Worm (Caenorhabditis elegans): ENCODE data around the gene W07A12.4.

Gene W07A12.4

DNA sequence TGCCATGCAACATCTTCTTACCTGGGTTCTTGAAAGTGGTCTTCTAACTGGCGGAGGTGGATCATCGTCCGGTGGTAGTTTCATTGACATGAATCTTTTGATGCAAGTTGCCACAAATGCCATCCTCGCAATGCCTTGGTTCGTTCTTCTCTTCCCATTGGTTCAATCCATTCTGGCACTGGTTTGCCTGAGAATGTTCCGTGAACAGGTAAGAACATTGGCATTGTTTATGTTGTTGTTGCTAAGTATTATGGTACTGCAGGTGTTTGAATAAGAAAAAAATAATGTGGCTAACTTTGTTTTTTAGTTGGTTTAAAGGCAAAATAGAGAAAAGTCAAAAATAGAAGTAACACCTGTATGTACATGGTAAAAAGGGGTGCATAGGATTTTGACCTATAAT lies 2.3 kb upstream of the W07A12.4 start:
- TF ChIP-seq dve-1 (tag; optimal IDR thresholded peaks at IDR 0.05) (no peak), Y22D7AL.16 (tag; optimal IDR thresholded peaks at IDR 0.05) (no peak), pax-1 (tag; optimal IDR thresholded peaks at IDR 0.05) (no peak), gmeb-2 (tag; optimal IDR thresholded peaks at IDR 0.05) (no peak), T23F11.4 (GFP tag; optimal IDR thresholded peaks at IDR 0.05) (no peak), K09A11.1 (tag; optimal IDR thresholded peaks at IDR 0.05; ENCODE audit: insufficient read depth) (no peak), ceh-19 (GFP tag; optimal IDR thresholded peaks at IDR 0.05) (no peak), fax-1 (tag; optimal IDR thresholded peaks at IDR 0.05) (no peak), lim-6 (tag; optimal IDR thresholded peaks at IDR 0.05) (no peak), ceh-45 (GFP tag; IDR thresholded peaks at IDR 0.05) (no peak), dmd-4 (tag; optimal IDR thresholded peaks at IDR 0.05; ENCODE audit: borderline replicate concordance) (no peak), hlh-8 (tag; optimal IDR thresholded peaks at IDR 0.05) (no peak), sdc-2 (tag; optimal IDR thresholded peaks at IDR 0.05) (no peak), hlh-30 (tag; optimal IDR thresholded peaks at IDR 0.05; ENCODE audit: insufficient read depth) (no peak), che-1 (tag; optimal IDR thresholded peaks at IDR 0.05) (no peak), ama-1 (optimal IDR thresholded peaks at IDR 0.05) (no peak), sox-4 (tag; optimal IDR thresholded peaks at IDR 0.05) (no peak), K02D7.2 (tag; optimal IDR thresholded peaks at IDR 0.05) (no peak)

- TF ChIP-seq ets-4 (tag; optimal IDR thresholded peaks at IDR 0.05) (no peak), ceh-14 (tag; optimal IDR thresholded peaks at IDR 0.05) (no peak), ceh-48 (tag; optimal IDR thresholded peaks at IDR 0.05) (no peak), nhr-11 (tag; optimal IDR thresholded peaks at IDR 0.05) (no peak), ref-2 (tag; optimal IDR thresholded peaks at IDR 0.05) (no peak), fkh-6 (tag; optimal IDR thresholded peaks at IDR 0.05) (no peak), dve-1 (tag; optimal IDR thresholded peaks at IDR 0.05) (no peak), mec-3 (tag; optimal IDR thresholded peaks at IDR 0.05; ENCODE audit: borderline replicate concordance) (no peak), ttx-3 (tag; optimal IDR thresholded peaks at IDR 0.05) (no peak), madf-2 (tag; optimal IDR thresholded peaks at IDR 0.05) (no peak), C38D4.7 (GFP tag; optimal IDR thresholded peaks at IDR 0.05) (no peak), ceh-19 (GFP tag; optimal IDR thresholded peaks at IDR 0.05) (no peak), ceh-6 (GFP tag; optimal IDR thresholded peaks at IDR 0.05) (no peak)
Measured at ce11 chrII:9144366-9144765, 1.7 kb upstream of the W07A12.4 start.

DNA sequence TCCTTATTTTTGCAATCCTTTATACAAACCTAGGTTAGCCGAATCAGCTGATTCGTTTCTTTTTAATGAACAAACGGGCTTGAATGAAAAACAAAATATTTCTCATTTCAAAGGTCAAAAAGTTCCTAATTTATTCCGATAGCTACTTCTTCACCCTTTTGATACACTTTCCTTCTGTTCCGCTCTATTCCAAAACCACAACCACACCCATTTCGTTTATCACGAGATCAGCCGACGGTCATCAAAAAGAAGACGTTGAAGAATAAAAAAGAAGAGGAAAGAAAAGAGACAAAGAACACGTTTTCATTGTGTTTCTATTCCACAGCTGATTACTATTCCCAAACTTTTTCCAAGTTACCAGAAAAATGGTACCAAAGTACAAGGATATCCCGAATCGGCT lies 2.0 kb downstream of the W07A12.4 start:
- TF ChIP-seq ceh-6 (GFP tag; optimal IDR thresholded peaks at IDR 0.05) = no peak
- no peak for TF ChIP-seq F13H6.1 (tag; optimal IDR thresholded peaks at IDR 0.05)
- TF ChIP-seq tbx-2 (tag; optimal IDR thresholded peaks at IDR 0.05) = no peak

ce11 chrII:9152231-9152630 lies 6.2 kb downstream of the W07A12.4 start, which contains the start of gene col-78:
Gene col-78, plus strand, starts transcription at chrII:9152531.
- no peak for TF ChIP-seq ceh-2 (tag; optimal IDR thresholded peaks at IDR 0.05)
- TF ChIP-seq K02D7.2 (tag; optimal IDR thresholded peaks at IDR 0.05) = no peak
- no peak for TF ChIP-seq unc-55 (GFP tag; optimal IDR thresholded peaks at IDR 0.05)
- TF ChIP-seq F13H6.1 (tag; optimal IDR thresholded peaks at IDR 0.05) = no peak
- no peak for TF ChIP-seq ceh-34 (tag; optimal IDR thresholded peaks at IDR 0.05)
- no peak for TF ChIP-seq ceh-48 (tag; optimal IDR thresholded peaks at IDR 0.05)
- TF ChIP-seq ceh-18 (tag; optimal IDR thresholded peaks at IDR 0.05) = no peak
- no peak for TF ChIP-seq tbx-7 (tag; optimal IDR thresholded peaks at IDR 0.05)
- TF ChIP-seq eyg-1 (tag; optimal IDR thresholded peaks at IDR 0.05) = no peak
- no peak for TF ChIP-seq pag-3 (tag; optimal IDR thresholded peaks at IDR 0.05; ENCODE audit: borderline replicate concordance)
- no peak for TF ChIP-seq dve-1 (tag; optimal IDR thresholded peaks at IDR 0.05)
- no peak for TF ChIP-seq sox-2 (GFP tag; IDR thresholded peaks at IDR 0.05)
- no peak for TF ChIP-seq elt-4 (tag; optimal IDR thresholded peaks at IDR 0.05)
